Worm (Caenorhabditis elegans) whole organism, late embryonic: ENCODE measurements around the gene Y57G7A.6.

Experiments used
- C08G9.2 ChIP-seq: sonication (generic microtip); optimal IDR thresholded peaks from 2 replicates; lab custom pipeline; 2016; ENCODE audit warnings: mild to moderate bottlenecking, missing genetic modification characterization, moderate library complexity, missing compliant biosample characterization
- C38D4.7 ChIP-seq: fragments of 200-800 bp; sonication (Bioruptor generic); optimal IDR thresholded peaks from 2 replicates; lab custom pipeline; 2018; ENCODE audit warnings: mild to moderate bottlenecking, missing genetic modification characterization, moderate library complexity, missing compliant biosample characterization
- F13H6.1 ChIP-seq: sonication (generic microtip); optimal IDR thresholded peaks from 2 replicates; lab custom pipeline; 2016; ENCODE audit warnings: missing genetic modification characterization, missing compliant biosample characterization
- K02D7.2 ChIP-seq: sonication (generic microtip); optimal IDR thresholded peaks from 2 replicates; lab custom pipeline; 2017; ENCODE audit warnings: mild to moderate bottlenecking, missing genetic modification characterization, missing compliant biosample characterization
- Y22D7AL.16 ChIP-seq: sonication (generic microtip); optimal IDR thresholded peaks from 2 replicates; lab custom pipeline; 2016; ENCODE audit warnings: missing genetic modification characterization, missing compliant biosample characterization
- ceh-18 ChIP-seq: sonication (generic microtip); optimal IDR thresholded peaks from 2 replicates; lab custom pipeline; 2016; ENCODE audit warnings: missing genetic modification characterization, missing compliant biosample characterization
- ceh-19 ChIP-seq: fragments of 200-800 bp; sonication (Bioruptor generic); optimal IDR thresholded peaks from 2 replicates; lab custom pipeline; 2018; ENCODE audit warnings: mild to moderate bottlenecking, missing genetic modification characterization, missing compliant biosample characterization
- ceh-2 ChIP-seq: sonication (generic microtip); optimal IDR thresholded peaks from 2 replicates; lab custom pipeline; 2016; ENCODE audit warnings: missing genotype, missing genetic modification characterization, missing compliant biosample characterization
- ceh-22 ChIP-seq: sonication (generic microtip); optimal IDR thresholded peaks from 2 replicates; lab custom pipeline; 2017; ENCODE audit warnings: missing biosample characterization, missing genetic modification characterization
- ceh-30 ChIP-seq: fragments of 150-350 bp; optimal IDR thresholded peaks from 2 replicates; lab custom pipeline; 2014; ENCODE audit warnings: missing biosample characterization, missing genetic modification characterization
- ceh-31 ChIP-seq: sonication (generic microtip); optimal IDR thresholded peaks from 2 replicates; lab custom pipeline; 2016; ENCODE audit warnings: missing genetic modification characterization, missing compliant biosample characterization
- ceh-34 ChIP-seq: sonication (generic microtip); optimal IDR thresholded peaks from 2 replicates; lab custom pipeline; 2016; ENCODE audit warnings: mild to moderate bottlenecking, missing genetic modification characterization, missing compliant biosample characterization
- ceh-45 ChIP-seq: fragments of 200-800 bp; sonication (Bioruptor generic); IDR thresholded peaks from 2 replicates; pipeline ENCODE4 v1.3.6; 2022; ENCODE audit warnings: missing genetic modification reagents, missing genetic modification characterization, missing compliant biosample characterization
- ceh-48 ChIP-seq: sonication (generic microtip); optimal IDR thresholded peaks from 2 replicates; lab custom pipeline; 2016; ENCODE audit warnings: missing genetic modification characterization, inconsistent platforms, missing compliant biosample characterization
- ceh-6 ChIP-seq: fragments of 200-800 bp; sonication (Bioruptor generic); optimal IDR thresholded peaks from 2 replicates; lab custom pipeline; 2018; ENCODE audit warnings: mild to moderate bottlenecking, missing genetic modification characterization, missing compliant biosample characterization
- che-1 ChIP-seq: sonication (generic microtip); optimal IDR thresholded peaks from 2 replicates; lab custom pipeline; 2016; ENCODE audit warnings: mild to moderate bottlenecking, missing genetic modification characterization, missing compliant biosample characterization
- elt-4 ChIP-seq: sonication (generic microtip); optimal IDR thresholded peaks from 2 replicates; lab custom pipeline; 2016; ENCODE audit warnings: missing genetic modification characterization, missing compliant biosample characterization
- ets-4 ChIP-seq: sonication (generic microtip); optimal IDR thresholded peaks from 2 replicates; lab custom pipeline; 2016; ENCODE audit warnings: missing genetic modification characterization, missing compliant biosample characterization
- fkh-6 ChIP-seq: sonication (generic microtip); optimal IDR thresholded peaks from 2 replicates; lab custom pipeline; 2016; ENCODE audit warnings: missing genetic modification characterization, missing compliant biosample characterization
- gmeb-2 ChIP-seq: sonication (generic microtip); optimal IDR thresholded peaks from 2 replicates; lab custom pipeline; 2016; ENCODE audit warnings: missing genetic modification characterization, inconsistent platforms, missing compliant biosample characterization
- hlh-13 ChIP-seq: fragments of 200-800 bp; sonication (Bioruptor generic); optimal IDR thresholded peaks from 2 replicates; lab custom pipeline; 2018; ENCODE audit warnings: mild to moderate bottlenecking, missing genetic modification characterization, missing compliant biosample characterization
- hlh-30 ChIP-seq: sonication (generic microtip); optimal IDR thresholded peaks from 2 replicates; lab custom pipeline; 2017; ENCODE audit warnings: antibody characterized with exemption, missing genetic modification characterization, missing compliant biosample characterization; ENCODE audit not compliant: insufficient read depth
- hlh-6 ChIP-seq: sonication (generic microtip); optimal IDR thresholded peaks from 2 replicates; lab custom pipeline; 2016; ENCODE audit warnings: missing genotype, missing genetic modification characterization, missing compliant biosample characterization
- hlh-8 ChIP-seq: sonication (generic microtip); optimal IDR thresholded peaks from 2 replicates; lab custom pipeline; 2016; ENCODE audit warnings: missing genotype, missing genetic modification characterization, missing compliant biosample characterization
- mec-3 ChIP-seq: sonication (generic microtip); optimal IDR thresholded peaks from 2 replicates; lab custom pipeline; 2016; ENCODE audit warnings: borderline replicate concordance, missing genetic modification characterization, missing compliant biosample characterization
- nfya-1 ChIP-seq: sonication (generic microtip); optimal IDR thresholded peaks from 2 replicates; lab custom pipeline; 2017; ENCODE audit warnings: missing genetic modification characterization, mild to moderate bottlenecking, missing compliant biosample characterization, antibody characterized with exemption, moderate library complexity
- nhr-11 ChIP-seq: fragments of 150-350 bp; optimal IDR thresholded peaks from 2 replicates; lab custom pipeline; 2014; ENCODE audit warnings: missing biosample characterization, missing genetic modification characterization
- nhr-232 ChIP-seq: sonication (generic microtip); optimal IDR thresholded peaks from 2 replicates; lab custom pipeline; 2016; ENCODE audit warnings: missing genetic modification characterization, missing compliant biosample characterization
- npax-4 ChIP-seq: sonication (generic microtip); optimal IDR thresholded peaks from 2 replicates; lab custom pipeline; 2016; ENCODE audit warnings: missing genetic modification characterization, missing compliant biosample characterization
- odd-2 ChIP-seq: sonication (generic microtip); optimal IDR thresholded peaks from 2 replicates; lab custom pipeline; 2017; ENCODE audit warnings: antibody characterized with exemption, mild to moderate bottlenecking, missing genetic modification characterization, missing compliant biosample characterization
- pag-3 ChIP-seq: sonication (generic microtip); optimal IDR thresholded peaks from 2 replicates; lab custom pipeline; 2016; ENCODE audit warnings: missing compliant biosample characterization, missing genetic modification characterization, borderline replicate concordance
- pat-9 ChIP-seq: fragments of 200-800 bp; sonication (Bioruptor generic); optimal IDR thresholded peaks from 2 replicates; lab custom pipeline; 2018; ENCODE audit warnings: mild to moderate bottlenecking, missing genetic modification characterization, moderate library complexity, missing compliant biosample characterization
- pax-1 ChIP-seq: fragments of 150-350 bp; optimal IDR thresholded peaks from 2 replicates; lab custom pipeline; 2014; ENCODE audit warnings: missing biosample characterization, missing genetic modification characterization
- pha-2 ChIP-seq: sonication (generic microtip); optimal IDR thresholded peaks from 2 replicates; lab custom pipeline; 2017; ENCODE audit warnings: mild to moderate bottlenecking, missing genetic modification characterization, missing compliant biosample characterization
- pha-4 ChIP-seq: fragments of 150-350 bp; optimal IDR thresholded peaks from 2 replicates; lab custom pipeline; 2018; ENCODE audit warnings: missing biosample characterization, missing genetic modification reagents, missing genetic modification characterization
- pros-1 ChIP-seq: fragments of 150-350 bp; optimal IDR thresholded peaks from 2 replicates; lab custom pipeline; 2014; ENCODE audit warnings: missing biosample characterization, missing genetic modification reagents, missing genetic modification characterization
- rnt-1 ChIP-seq: sonication (generic microtip); optimal IDR thresholded peaks from 2 replicates; lab custom pipeline; 2016; ENCODE audit warnings: missing genetic modification characterization, missing compliant biosample characterization
- sdc-2 ChIP-seq: sonication (generic microtip); optimal IDR thresholded peaks from 2 replicates; lab custom pipeline; 2016; ENCODE audit warnings: missing genotype, missing genetic modification characterization, missing compliant biosample characterization
- sox-4 ChIP-seq: sonication (generic microtip); optimal IDR thresholded peaks from 2 replicates; lab custom pipeline; 2017; ENCODE audit warnings: mild to moderate bottlenecking, missing genetic modification characterization, inconsistent platforms, missing compliant biosample characterization
- syd-9 ChIP-seq: sonication (generic microtip); optimal IDR thresholded peaks from 2 replicates; lab custom pipeline; 2016; ENCODE audit warnings: mild to moderate bottlenecking, missing genetic modification characterization, moderate library complexity, missing compliant biosample characterization
- ttx-3 ChIP-seq: sonication (generic microtip); optimal IDR thresholded peaks from 2 replicates; lab custom pipeline; 2016; ENCODE audit warnings: missing genetic modification reagents, missing genetic modification characterization, missing compliant biosample characterization
- zip-5 ChIP-seq: sonication (generic microtip); optimal IDR thresholded peaks from 2 replicates; lab custom pipeline; 2016; ENCODE audit warnings: missing genetic modification characterization, missing compliant biosample characterization
- ztf-16 ChIP-seq: sonication (generic microtip); optimal IDR thresholded peaks from 2 replicates; lab custom pipeline; 2017; ENCODE audit warnings: missing genetic modification characterization, missing compliant biosample characterization

Gene Y57G7A.6

DNA sequence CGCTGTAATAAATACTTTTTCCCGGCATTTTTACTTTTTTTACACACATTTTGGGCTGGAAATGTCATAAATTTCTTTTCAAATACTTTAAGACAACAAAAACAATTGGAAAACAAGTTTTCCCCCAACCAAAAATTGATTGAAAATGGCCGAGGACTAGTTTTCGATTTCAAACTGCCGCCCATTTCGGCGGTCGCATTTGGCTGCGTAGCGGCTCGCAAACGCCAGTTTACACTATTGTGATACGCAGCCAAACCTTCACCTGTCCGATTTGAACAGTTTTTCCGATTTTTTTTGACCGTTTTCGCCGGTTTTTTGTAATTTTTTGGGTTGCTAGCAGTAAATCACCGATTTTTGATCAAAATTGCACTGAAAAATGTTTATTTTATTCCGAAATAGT, 35.0 kb upstream of the Y57G7A.6 start (continued):
- no peak for TF ChIP-seq zip-5
- peak; percentile 27 for TF ChIP-seq ztf-16 (tag; lab: Kevin White, UChicago)
- no peak for TF ChIP-seq elt-4 (tag; lab: Kevin White, UChicago)
- no peak for TF ChIP-seq mec-3 (tag; lab: Kevin White, UChicago)
- TF ChIP-seq sox-4 (tag; lab: Kevin White, UChicago) = peak; percentile 66
- no peak for TF ChIP-seq pag-3 (tag; lab: Kevin White, UChicago)
- TF ChIP-seq pha-2 (tag; lab: Kevin White, UChicago) = peak; percentile 60
- TF ChIP-seq ceh-22 = no peak
- no peak for TF ChIP-seq nhr-232
- TF ChIP-seq syd-9 (tag; lab: Kevin White, UChicago) = peak; percentile 61
- peak; percentile 74 for TF ChIP-seq pax-1 (tag; lab: Kevin White, UChicago)
- peak; percentile 58 for TF ChIP-seq C38D4.7 (GFP tag; lab: Kevin White, UChicago)
- no peak for TF ChIP-seq pha-4 (tag; lab: Kevin White, UChicago)
- TF ChIP-seq K02D7.2 = no peak
- peak; percentile 11 for TF ChIP-seq C08G9.2 (tag; lab: Kevin White, UChicago)
- TF ChIP-seq ceh-45 (GFP tag; lab: Robert Waterston, UW) = 0 out of 2 replicates have a peak, but pooled peaks have one; percentile 35
- peak; percentile 66 for TF ChIP-seq ceh-2
- TF ChIP-seq nfya-1 (tag; lab: Kevin White, UChicago) = peak; percentile 93
- TF ChIP-seq ceh-30 (tag; lab: Kevin White, UChicago) = peak; percentile 81
- peak; percentile 78 for TF ChIP-seq ceh-19 (GFP tag; lab: Kevin White, UChicago)
- peak; percentile 91 for TF ChIP-seq ceh-18 (tag; lab: Kevin White, UChicago)
- TF ChIP-seq hlh-6 = peak; percentile 13
- no peak for TF ChIP-seq hlh-13 (GFP tag; lab: Kevin White, UChicago)
- TF ChIP-seq pros-1 (tag; lab: Kevin White, UChicago) = peak; percentile 13
- no peak for TF ChIP-seq hlh-8 (tag; lab: Kevin White, UChicago)
- peak; percentile 78 for TF ChIP-seq F13H6.1 (tag; lab: Kevin White, UChicago)
- TF ChIP-seq Y22D7AL.16 (tag; lab: Kevin White, UChicago) = peak; percentile 45
- no peak for TF ChIP-seq nhr-11
- TF ChIP-seq ets-4 (tag; lab: Kevin White, UChicago) = peak; percentile 65
- peak; percentile 90 for TF ChIP-seq rnt-1 (tag; lab: Kevin White, UChicago)

ce11 chrII:1315245-1315644, 29.8 kb upstream of the Y57G7A.6 start:
- TF ChIP-seq ceh-45 (GFP tag; lab: Robert Waterston, UW) = no peak
- TF ChIP-seq ceh-48 (tag; lab: Kevin White, UChicago) = no peak
- no peak for TF ChIP-seq ceh-34
- TF ChIP-seq C38D4.7 (GFP tag; lab: Kevin White, UChicago) = no peak
- no peak for TF ChIP-seq pag-3 (tag; lab: Kevin White, UChicago)

ce11 chrII:1309892-1310516, 24.6 kb upstream of the Y57G7A.6 start, which contains the start of the genes alh-6 and fcho-1:
Gene alh-6, minus strand, starts transcription at chrII:1310133.
Gene fcho-1, plus strand, starts transcription at chrII:1310515.
- peak; percentile 10 for TF ChIP-seq ceh-48 (tag; lab: Kevin White, UChicago)
- peak; percentile 29 for TF ChIP-seq hlh-30 (tag; lab: Kevin White, UChicago)
- no peak for TF ChIP-seq C08G9.2 (tag; lab: Kevin White, UChicago)
- TF ChIP-seq che-1 (tag; lab: Kevin White, UChicago) = no peak
- TF ChIP-seq ttx-3 = no peak

ce11 chrII:1306550-1306949, 21.1 kb upstream of the Y57G7A.6 start:
- TF ChIP-seq sdc-2 (tag; lab: Kevin White, UChicago) = no peak
- no peak for TF ChIP-seq hlh-6
- TF ChIP-seq hlh-30 (tag; lab: Kevin White, UChicago) = no peak
- TF ChIP-seq C38D4.7 (GFP tag; lab: Kevin White, UChicago) = no peak
- TF ChIP-seq pros-1 (tag; lab: Kevin White, UChicago) = no peak
- no peak for TF ChIP-seq fkh-6 (tag; lab: Kevin White, UChicago)
- no peak for TF ChIP-seq odd-2 (tag; lab: Kevin White, UChicago)
- TF ChIP-seq ceh-31 = no peak
- no peak for TF ChIP-seq sox-4 (tag; lab: Kevin White, UChicago)
- no peak for TF ChIP-seq C08G9.2 (tag; lab: Kevin White, UChicago)
- TF ChIP-seq ceh-6 = no peak
- no peak for TF ChIP-seq ceh-19 (GFP tag; lab: Kevin White, UChicago)
- TF ChIP-seq pat-9 (tag; lab: Kevin White, UChicago) = no peak
- TF ChIP-seq ceh-18 (tag; lab: Kevin White, UChicago) = no peak
- TF ChIP-seq npax-4 = no peak
- TF ChIP-seq gmeb-2 (tag; lab: Kevin White, UChicago) = no peak
- no peak for TF ChIP-seq ttx-3
